Fruit fly (Drosophila melanogaster) S2 (cell line): ENCODE results near the gene CG43330.

ENCODE experiments used
- CG8478 ChIP-seq: fragments of >200 bp; optimal IDR thresholded peaks from 2 replicates; lab custom pipeline; 2018
- CTCF ChIP-seq, 2 experiments: fragments of >200 bp; optimal IDR thresholded peaks; 2 replicates each; lab custom pipeline; 2018

DNA sequence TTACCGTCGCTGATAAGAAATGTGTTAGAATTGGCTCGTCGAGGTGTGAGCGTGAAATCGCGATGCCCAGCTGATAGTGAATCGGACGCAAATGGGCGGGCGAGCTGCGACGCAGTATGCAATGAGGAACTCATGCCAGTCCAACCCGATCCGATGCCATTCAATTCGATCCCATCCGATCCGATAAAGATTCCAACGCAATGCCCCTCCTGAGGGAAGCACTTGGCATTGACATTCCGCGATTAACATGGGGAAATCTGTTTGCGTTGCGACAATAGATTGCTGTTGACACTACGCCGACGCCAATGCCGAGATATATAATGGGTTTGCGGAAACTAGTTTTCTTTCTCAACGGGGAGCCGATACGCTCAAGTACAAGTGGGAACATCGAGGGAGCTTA lies 40.8 kb downstream of the CG43330 start:
- no peak for TF ChIP-seq CG8478 (lab: Kevin White, UChicago)
- no peak for TF ChIP-seq CTCF (optimal IDR thresholded peaks at IDR 0.05; lab: Kevin White, UChicago)
